Fruit fly (Drosophila melanogaster) whole organism, adult: ENCODE measurements around the gene ttm50.

ENCODE experiments used
- CG11617 ChIP-seq: fragments of 200-800 bp; sonication (Bioruptor generic); optimal IDR thresholded peaks from 2 replicates; lab custom pipeline; 2017; ENCODE audit warnings: mild to moderate bottlenecking, missing biosample characterization, missing genetic modification reagents, missing genetic modification characterization
- CG12768 ChIP-seq: fragments of 200-800 bp; sonication (Bioruptor generic); optimal IDR thresholded peaks from 2 replicates; lab custom pipeline; 2017; ENCODE audit warnings: missing biosample characterization, missing genetic modification characterization, mild to moderate bottlenecking, moderate library complexity, missing genetic modification reagents
- CG14711 ChIP-seq: fragments of 200-800 bp; sonication (Bioruptor generic); optimal IDR thresholded peaks from 2 replicates; lab custom pipeline; 2018; ENCODE audit warnings: missing biosample characterization, mild to moderate bottlenecking, missing genetic modification characterization, moderate library complexity
- CG1620 ChIP-seq: fragments of 200-800 bp; sonication (Bioruptor generic); optimal IDR thresholded peaks from 2 replicates; lab custom pipeline; 2016; ENCODE audit warnings: missing biosample characterization, missing genetic modification characterization
- CG33017 ChIP-seq: fragments of 200-800 bp; sonication (Bioruptor generic); optimal IDR thresholded peaks from 2 replicates; lab custom pipeline; 2018; ENCODE audit warnings: missing biosample characterization, mild to moderate bottlenecking, missing genetic modification characterization, moderate library complexity
- CG5204 ChIP-seq: fragments of 200-800 bp; sonication (Bioruptor generic); optimal IDR thresholded peaks from 2 replicates; lab custom pipeline; 2016; ENCODE audit warnings: missing biosample characterization, missing genetic modification characterization
- CG7045 ChIP-seq: fragments of 200-800 bp; sonication (Bioruptor generic); optimal IDR thresholded peaks from 2 replicates; lab custom pipeline; 2017; ENCODE audit warnings: missing biosample characterization, mild to moderate bottlenecking, missing genetic modification characterization
- CG7101 ChIP-seq: fragments of 200-800 bp; sonication (Bioruptor generic); optimal IDR thresholded peaks from 2 replicates; lab custom pipeline; 2018; ENCODE audit warnings: missing biosample characterization, mild to moderate bottlenecking, missing genetic modification characterization, moderate library complexity
- Clk ChIP-seq: fragments of 200-800 bp; sonication (Bioruptor generic); optimal IDR thresholded peaks from 2 replicates; lab custom pipeline; 2017; ENCODE audit warnings: missing biosample characterization, missing genetic modification characterization
- Crg-1 ChIP-seq: fragments of 200-800 bp; sonication (Bioruptor generic); optimal IDR thresholded peaks from 2 replicates; lab custom pipeline; 2016; ENCODE audit warnings: missing biosample characterization, missing genetic modification characterization
- Hr96 ChIP-seq: fragments of 200-800 bp; sonication (Bioruptor generic); optimal IDR thresholded peaks from 2 replicates; lab custom pipeline; 2016; ENCODE audit warnings: missing biosample characterization, missing genetic modification characterization
- Mnt ChIP-seq: fragments of 200-800 bp; sonication (Bioruptor generic); optimal IDR thresholded peaks from 2 replicates; lab custom pipeline; 2016; ENCODE audit warnings: missing biosample characterization, mild to moderate bottlenecking, missing genetic modification characterization
- bab1 ChIP-seq: fragments of 200-800 bp; sonication (Bioruptor generic); optimal IDR thresholded peaks from 3 replicates; lab custom pipeline; 2019; ENCODE audit warnings: missing biosample characterization, mild to moderate bottlenecking, missing genetic modification characterization, moderate library complexity
- cic ChIP-seq: fragments of 200-800 bp; sonication (Bioruptor generic); optimal IDR thresholded peaks from 2 replicates; lab custom pipeline; 2017; ENCODE audit warnings: missing biosample characterization, mild to moderate bottlenecking, missing genetic modification characterization, moderate library complexity
- cnc ChIP-seq, 2 experiments: fragments of >200 bp; optimal IDR thresholded peaks; 2 replicates each; lab custom pipeline; 2017
- kay ChIP-seq: fragments of 200-800 bp; sonication (Bioruptor generic); peaks from one replicate; lab custom pipeline; 2016; ENCODE audit warnings: missing biosample characterization, missing genetic modification characterization, borderline replicate concordance
- ovo ChIP-seq: fragments of 200-800 bp; sonication (Bioruptor generic); optimal IDR thresholded peaks from 2 replicates; lab custom pipeline; 2016; ENCODE audit warnings: missing biosample characterization, missing genetic modification characterization
- pad ChIP-seq: fragments of 200-800 bp; sonication (Bioruptor generic); optimal IDR thresholded peaks from 3 replicates; lab custom pipeline; 2017; ENCODE audit warnings: missing biosample characterization, missing genetic modification characterization, mild to moderate bottlenecking, moderate library complexity, missing genetic modification reagents
- tj ChIP-seq: fragments of 200-800 bp; sonication (Bioruptor generic); optimal IDR thresholded peaks from 3 replicates; lab custom pipeline; 2017; ENCODE audit warnings: missing biosample characterization, mild to moderate bottlenecking, missing genetic modification characterization, moderate library complexity
- toe ChIP-seq: fragments of 200-800 bp; sonication (Bioruptor generic); optimal IDR thresholded peaks from 2 replicates; lab custom pipeline; 2016; ENCODE audit warnings: missing biosample characterization, missing genetic modification characterization

Gene ttm50

DNA sequence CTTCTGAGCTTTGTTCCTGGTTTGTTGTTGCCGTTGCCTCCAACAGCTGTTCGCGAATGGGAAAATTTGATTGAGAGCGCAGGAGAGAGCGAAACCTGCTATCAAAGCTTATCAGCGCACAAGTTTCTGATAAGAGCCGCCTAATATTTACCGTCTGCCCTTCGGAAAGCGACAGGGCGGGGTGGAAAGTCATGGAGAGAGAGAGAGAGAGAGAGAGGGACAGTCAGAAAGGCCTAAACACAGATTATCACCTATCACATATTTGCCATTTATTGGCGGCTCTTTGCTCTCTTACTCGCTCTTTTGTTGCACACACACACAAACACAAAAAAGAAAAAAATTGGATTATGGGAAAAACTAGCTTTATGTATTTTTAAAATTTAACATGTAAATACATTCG, 11.6 kb upstream of the ttm50 start:
- TF ChIP-seq cic = no peak
- no peak for TF ChIP-seq CG1620 (GFP tag; lab: Kevin White, UChicago)
- no peak for TF ChIP-seq CG7101 (tag; lab: Kevin White, UChicago)
- no peak for TF ChIP-seq CG12768 (GFP tag; lab: Kevin White, UChicago)

DNA sequence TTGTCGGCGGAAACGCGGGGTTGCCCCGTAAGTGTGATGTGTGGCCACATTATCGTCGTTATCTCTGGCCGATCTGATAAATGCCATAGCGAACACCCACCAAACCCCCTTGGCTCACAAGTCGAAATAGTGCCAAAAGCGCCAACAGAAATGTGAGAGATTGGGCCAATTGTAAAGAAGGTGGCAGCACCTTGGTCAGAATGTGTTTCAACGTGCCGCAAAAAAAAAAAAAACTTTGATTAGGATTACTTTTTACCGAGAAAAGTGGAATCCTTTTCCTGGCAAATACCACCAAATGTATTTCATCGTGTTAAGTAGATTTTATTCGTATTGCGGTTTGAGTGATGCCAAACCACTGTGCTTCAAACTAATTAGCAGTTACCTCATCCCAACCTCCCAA, 11.0 kb upstream of the ttm50 start:
- peak; percentile 38 for TF ChIP-seq Clk (GFP tag; lab: Kevin White, UChicago)
- peak; percentile 90 for TF ChIP-seq CG7101 (tag; lab: Kevin White, UChicago)
- TF ChIP-seq CG5204 (GFP tag; lab: Kevin White, UChicago) = peak; percentile 75
- TF ChIP-seq cnc (optimal IDR thresholded peaks at IDR 0.05; lab: Kevin White, UChicago) = no peak
- TF ChIP-seq CG14711 = peak; percentile 82
- TF ChIP-seq Hr96 (GFP tag; lab: Kevin White, UChicago) = peak; percentile 90
- TF ChIP-seq Mnt (GFP tag; lab: Kevin White, UChicago) = peak; percentile 82
- TF ChIP-seq kay (GFP tag; lab: Kevin White, UChicago) = no peak
- peak; percentile 68 for TF ChIP-seq CG33017 (tag; lab: Kevin White, UChicago)
- peak; percentile 34 for TF ChIP-seq bab1 (GFP tag; lab: Kevin White, UChicago)
- TF ChIP-seq toe (GFP tag; lab: Kevin White, UChicago) = peak; percentile 50
- peak; percentile 48 for TF ChIP-seq tj (GFP tag; lab: Kevin White, UChicago)
- TF ChIP-seq CG7045 (GFP tag; lab: Kevin White, UChicago) = peak; percentile 72
- peak; percentile 58 for TF ChIP-seq ovo
- peak; percentile 58 for TF ChIP-seq pad (GFP tag; lab: Kevin White, UChicago)
- TF ChIP-seq CG12768 (GFP tag; lab: Kevin White, UChicago) = peak; percentile 84
- TF ChIP-seq CG1620 (GFP tag; lab: Kevin White, UChicago) = peak; percentile 64
- peak; percentile 73 for TF ChIP-seq Crg-1
- TF ChIP-seq cic = no peak
- TF ChIP-seq CG11617 = peak; percentile 83

DNA sequence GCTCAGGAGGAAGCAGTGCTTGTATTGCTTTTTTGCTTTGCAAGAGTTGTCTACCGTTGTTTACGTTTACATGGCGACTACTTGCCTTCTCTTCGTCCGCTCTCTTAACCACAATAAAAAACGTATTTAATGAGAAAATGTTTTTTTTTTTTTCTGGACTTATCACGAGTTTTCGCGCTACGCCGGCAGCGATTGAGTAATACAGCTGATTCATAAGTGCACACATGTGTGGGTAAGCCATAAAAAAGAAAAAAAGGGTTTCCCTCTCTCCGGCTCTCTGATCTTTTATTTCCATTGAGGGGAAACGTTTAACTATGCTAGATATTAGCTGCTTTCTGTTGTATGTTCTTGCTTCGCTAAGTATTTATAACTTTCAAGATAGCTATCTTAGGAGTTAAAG, 10.1 kb upstream of the ttm50 start:
- no peak for TF ChIP-seq Hr96 (GFP tag; lab: Kevin White, UChicago)
- no peak for TF ChIP-seq CG5204 (GFP tag; lab: Kevin White, UChicago)
- TF ChIP-seq Crg-1 = no peak
- TF ChIP-seq pad (GFP tag; lab: Kevin White, UChicago) = peak; percentile 89
- no peak for TF ChIP-seq toe (GFP tag; lab: Kevin White, UChicago)
- TF ChIP-seq Mnt (GFP tag; lab: Kevin White, UChicago) = peak; percentile 58
- no peak for TF ChIP-seq CG14711
- peak; percentile 94 for TF ChIP-seq cic
- no peak for TF ChIP-seq cnc (optimal IDR thresholded peaks at IDR 0.05; lab: Kevin White, UChicago)
- TF ChIP-seq CG12768 (GFP tag; lab: Kevin White, UChicago) = peak; percentile 59
- peak; percentile 56 for TF ChIP-seq CG11617
- peak; percentile 11 for TF ChIP-seq CG7045 (GFP tag; lab: Kevin White, UChicago)
- TF ChIP-seq CG1620 (GFP tag; lab: Kevin White, UChicago) = no peak
- TF ChIP-seq tj (GFP tag; lab: Kevin White, UChicago) = peak; percentile 49
- peak; percentile 52 for TF ChIP-seq CG33017 (tag; lab: Kevin White, UChicago)
- TF ChIP-seq Clk (GFP tag; lab: Kevin White, UChicago) = no peak
- no peak for TF ChIP-seq bab1 (GFP tag; lab: Kevin White, UChicago)
- peak; percentile 3 for TF ChIP-seq ovo
- peak; percentile 98 for TF ChIP-seq kay (GFP tag; lab: Kevin White, UChicago)
- TF ChIP-seq CG7101 (tag; lab: Kevin White, UChicago) = no peak

DNA sequence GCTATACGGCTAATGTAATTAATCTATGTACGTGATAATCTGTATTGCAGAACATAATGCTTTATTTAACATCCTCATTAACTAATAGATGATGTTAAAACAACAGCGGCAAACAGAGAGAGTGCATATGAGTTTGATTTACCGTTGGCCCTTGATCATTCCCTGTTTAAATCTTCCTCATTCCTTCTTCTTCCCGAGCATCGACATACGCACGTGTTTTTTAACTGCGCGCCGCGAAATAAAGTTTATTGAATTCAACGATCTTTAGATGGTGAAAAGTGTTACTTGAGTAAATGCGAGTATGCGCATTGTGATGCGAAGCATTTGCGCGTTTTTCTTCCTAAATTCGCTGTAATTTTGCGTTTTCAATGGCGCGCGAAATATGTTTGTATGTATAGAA, 8.1 kb upstream of the ttm50 start, which contains the start of gene kirre:
Gene kirre (plus strand): TSS at position 301 of the 400 bp plus-strand sequence.
- TF ChIP-seq Clk (GFP tag; lab: Kevin White, UChicago) (no peak), Mnt (GFP tag; lab: Kevin White, UChicago) (no peak), Hr96 (GFP tag; lab: Kevin White, UChicago) (no peak), CG14711 (no peak), tj (GFP tag; lab: Kevin White, UChicago) (no peak), CG12768 (GFP tag; lab: Kevin White, UChicago) (no peak), CG7101 (tag; lab: Kevin White, UChicago) (no peak), CG33017 (tag; lab: Kevin White, UChicago) (no peak), toe (GFP tag; lab: Kevin White, UChicago) (no peak), CG7045 (GFP tag; lab: Kevin White, UChicago) (no peak), CG11617 (no peak), pad (GFP tag; lab: Kevin White, UChicago) (no peak), CG1620 (GFP tag; lab: Kevin White, UChicago) (no peak), CG5204 (GFP tag; lab: Kevin White, UChicago) (no peak), kay (GFP tag; lab: Kevin White, UChicago) (no peak), cic (no peak), ovo (no peak)

DNA sequence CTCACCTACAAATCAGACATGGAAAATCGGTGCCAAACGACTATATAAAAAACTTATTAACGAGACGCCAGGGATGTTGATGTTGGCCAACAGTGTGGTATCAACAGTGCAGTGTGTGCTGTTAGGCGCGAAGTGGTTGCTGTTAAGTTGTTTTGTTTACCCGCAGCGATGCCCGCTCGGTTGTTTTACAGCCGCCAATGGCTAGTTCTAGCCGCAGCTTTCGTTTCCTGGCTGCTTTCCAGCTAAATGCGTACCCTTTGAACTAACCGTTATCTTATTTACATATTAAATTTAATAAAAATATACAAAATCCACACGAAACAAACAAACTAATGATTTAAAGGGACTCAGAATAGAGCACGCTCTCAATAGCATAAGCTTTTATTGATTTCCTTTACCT, 6.7 kb upstream of the ttm50 start, which contains the start of gene crm:
Gene crm (minus strand): TSS at position 111 of the 400 bp plus-strand sequence.
- TF ChIP-seq CG7101 (tag; lab: Kevin White, UChicago) = peak; percentile 37
- peak; percentile 86 for TF ChIP-seq ovo
- peak; percentile 54 for TF ChIP-seq Mnt (GFP tag; lab: Kevin White, UChicago)
- TF ChIP-seq Clk (GFP tag; lab: Kevin White, UChicago) = no peak

dm6 chrX:2727506-2727905, 4.5 kb downstream of the ttm50 start, which contains the start of gene dwg:
Gene dwg, plus strand, starts transcription at chrX:2727698.
- TF ChIP-seq bab1 (GFP tag; lab: Kevin White, UChicago) (peak; percentile 29), cic (no peak)
